Worm (Caenorhabditis elegans) whole organism, late embryonic: ENCODE results near the gene R160.6.

Experiments used
- K02D7.2 ChIP-seq: sonication (generic microtip); optimal IDR thresholded peaks from 2 replicates; lab custom pipeline; 2017; ENCODE audit warnings: mild to moderate bottlenecking, missing genetic modification characterization, missing compliant biosample characterization
- K09A11.1 ChIP-seq: sonication (generic microtip); optimal IDR thresholded peaks from 2 replicates; lab custom pipeline; 2017; ENCODE audit warnings: antibody characterized with exemption, mild to moderate bottlenecking, missing genetic modification characterization, missing compliant biosample characterization; ENCODE audit not compliant: insufficient read depth
- Y22D7AL.16 ChIP-seq: sonication (generic microtip); optimal IDR thresholded peaks from 2 replicates; lab custom pipeline; 2016; ENCODE audit warnings: missing genetic modification characterization, missing compliant biosample characterization
- ahr-1 ChIP-seq: sonication (generic microtip); optimal IDR thresholded peaks from 2 replicates; lab custom pipeline; 2016; ENCODE audit warnings: missing genetic modification characterization, missing compliant biosample characterization
- ama-1 ChIP-seq: fragments of 150-350 bp; optimal IDR thresholded peaks from 2 replicates; lab custom pipeline; 2014
- ceh-19 ChIP-seq: fragments of 200-800 bp; sonication (Bioruptor generic); optimal IDR thresholded peaks from 2 replicates; lab custom pipeline; 2018; ENCODE audit warnings: mild to moderate bottlenecking, missing genetic modification characterization, missing compliant biosample characterization
- ceh-2 ChIP-seq: sonication (generic microtip); optimal IDR thresholded peaks from 2 replicates; lab custom pipeline; 2016; ENCODE audit warnings: missing genotype, missing genetic modification characterization, missing compliant biosample characterization
- ceh-24 ChIP-seq: sonication (generic microtip); optimal IDR thresholded peaks from 2 replicates; lab custom pipeline; 2016; ENCODE audit warnings: mild to moderate bottlenecking, missing genetic modification characterization, missing compliant biosample characterization
- ceh-31 ChIP-seq: sonication (generic microtip); optimal IDR thresholded peaks from 2 replicates; lab custom pipeline; 2016; ENCODE audit warnings: missing genetic modification characterization, missing compliant biosample characterization
- ceh-34 ChIP-seq: sonication (generic microtip); optimal IDR thresholded peaks from 2 replicates; lab custom pipeline; 2016; ENCODE audit warnings: mild to moderate bottlenecking, missing genetic modification characterization, missing compliant biosample characterization
- ceh-48 ChIP-seq: sonication (generic microtip); optimal IDR thresholded peaks from 2 replicates; lab custom pipeline; 2016; ENCODE audit warnings: missing genetic modification characterization, inconsistent platforms, missing compliant biosample characterization
- ceh-6 ChIP-seq: fragments of 200-800 bp; sonication (Bioruptor generic); optimal IDR thresholded peaks from 2 replicates; lab custom pipeline; 2018; ENCODE audit warnings: mild to moderate bottlenecking, missing genetic modification characterization, missing compliant biosample characterization
- che-1 ChIP-seq: sonication (generic microtip); optimal IDR thresholded peaks from 2 replicates; lab custom pipeline; 2016; ENCODE audit warnings: mild to moderate bottlenecking, missing genetic modification characterization, missing compliant biosample characterization
- elt-2 ChIP-seq: sonication (generic microtip); optimal IDR thresholded peaks from 2 replicates; lab custom pipeline; 2016; ENCODE audit warnings: missing genetic modification reagents, missing genetic modification characterization, missing compliant biosample characterization
- eyg-1 ChIP-seq: sonication (generic microtip); optimal IDR thresholded peaks from 2 replicates; lab custom pipeline; 2016; ENCODE audit warnings: missing genotype, missing genetic modification characterization, missing compliant biosample characterization
- fax-1 ChIP-seq: sonication (generic microtip); optimal IDR thresholded peaks from 2 replicates; lab custom pipeline; 2016; ENCODE audit warnings: missing genotype, missing genetic modification characterization, missing compliant biosample characterization
- fkh-6 ChIP-seq: sonication (generic microtip); optimal IDR thresholded peaks from 2 replicates; lab custom pipeline; 2016; ENCODE audit warnings: missing genetic modification characterization, missing compliant biosample characterization
- hlh-13 ChIP-seq: fragments of 200-800 bp; sonication (Bioruptor generic); optimal IDR thresholded peaks from 2 replicates; lab custom pipeline; 2018; ENCODE audit warnings: mild to moderate bottlenecking, missing genetic modification characterization, missing compliant biosample characterization
- hlh-30 ChIP-seq: sonication (generic microtip); optimal IDR thresholded peaks from 2 replicates; lab custom pipeline; 2017; ENCODE audit warnings: antibody characterized with exemption, missing genetic modification characterization, missing compliant biosample characterization; ENCODE audit not compliant: insufficient read depth
- hlh-6 ChIP-seq: sonication (generic microtip); optimal IDR thresholded peaks from 2 replicates; lab custom pipeline; 2016; ENCODE audit warnings: missing genotype, missing genetic modification characterization, missing compliant biosample characterization
- hlh-8 ChIP-seq: sonication (generic microtip); optimal IDR thresholded peaks from 2 replicates; lab custom pipeline; 2016; ENCODE audit warnings: missing genotype, missing genetic modification characterization, missing compliant biosample characterization
- lim-6 ChIP-seq: sonication (generic microtip); optimal IDR thresholded peaks from 2 replicates; lab custom pipeline; 2016; ENCODE audit warnings: missing genetic modification characterization, missing compliant biosample characterization
- lin-11 ChIP-seq: fragments of 200-800 bp; sonication (Bioruptor generic); optimal IDR thresholded peaks from 2 replicates; lab custom pipeline; 2018; ENCODE audit warnings: mild to moderate bottlenecking, missing genetic modification characterization, missing compliant biosample characterization
- madf-2 ChIP-seq: sonication (generic microtip); optimal IDR thresholded peaks from 2 replicates; lab custom pipeline; 2017; ENCODE audit warnings: missing genetic modification characterization, missing compliant biosample characterization
- mec-3 ChIP-seq: sonication (generic microtip); optimal IDR thresholded peaks from 2 replicates; lab custom pipeline; 2016; ENCODE audit warnings: borderline replicate concordance, missing genetic modification characterization, missing compliant biosample characterization
- nfya-1 ChIP-seq: sonication (generic microtip); optimal IDR thresholded peaks from 2 replicates; lab custom pipeline; 2017; ENCODE audit warnings: missing genetic modification characterization, mild to moderate bottlenecking, missing compliant biosample characterization, antibody characterized with exemption, moderate library complexity
- nhr-11 ChIP-seq: fragments of 150-350 bp; optimal IDR thresholded peaks from 2 replicates; lab custom pipeline; 2014; ENCODE audit warnings: missing biosample characterization, missing genetic modification characterization
- nhr-232 ChIP-seq: sonication (generic microtip); optimal IDR thresholded peaks from 2 replicates; lab custom pipeline; 2016; ENCODE audit warnings: missing genetic modification characterization, missing compliant biosample characterization
- npax-4 ChIP-seq: sonication (generic microtip); optimal IDR thresholded peaks from 2 replicates; lab custom pipeline; 2016; ENCODE audit warnings: missing genetic modification characterization, missing compliant biosample characterization
- pat-9 ChIP-seq: fragments of 200-800 bp; sonication (Bioruptor generic); optimal IDR thresholded peaks from 2 replicates; lab custom pipeline; 2018; ENCODE audit warnings: mild to moderate bottlenecking, missing genetic modification characterization, moderate library complexity, missing compliant biosample characterization
- pha-4 ChIP-seq: fragments of 150-350 bp; optimal IDR thresholded peaks from 2 replicates; lab custom pipeline; 2018; ENCODE audit warnings: missing biosample characterization, missing genetic modification reagents, missing genetic modification characterization
- pqm-1 ChIP-seq: sonication (generic microtip); optimal IDR thresholded peaks from 2 replicates; lab custom pipeline; 2016; ENCODE audit warnings: missing genetic modification characterization, missing compliant biosample characterization
- rnt-1 ChIP-seq: sonication (generic microtip); optimal IDR thresholded peaks from 2 replicates; lab custom pipeline; 2016; ENCODE audit warnings: missing genetic modification characterization, missing compliant biosample characterization
- sdc-2 ChIP-seq: sonication (generic microtip); optimal IDR thresholded peaks from 2 replicates; lab custom pipeline; 2016; ENCODE audit warnings: missing genotype, missing genetic modification characterization, missing compliant biosample characterization
- tbx-2 ChIP-seq: sonication (generic microtip); optimal IDR thresholded peaks from 2 replicates; lab custom pipeline; 2016; ENCODE audit warnings: missing genetic modification characterization, missing compliant biosample characterization
- tbx-7 ChIP-seq: sonication (generic microtip); optimal IDR thresholded peaks from 2 replicates; lab custom pipeline; 2016; ENCODE audit warnings: missing genotype, missing genetic modification characterization, missing compliant biosample characterization
- ttx-3 ChIP-seq: sonication (generic microtip); optimal IDR thresholded peaks from 2 replicates; lab custom pipeline; 2016; ENCODE audit warnings: missing genetic modification reagents, missing genetic modification characterization, missing compliant biosample characterization
- unc-3 ChIP-seq, 2 experiments: fragments of 200-800 bp in 1 of 2; sonication (Bioruptor generic) in 1 of 2; sonication (generic microtip) in 1 of 2; conservative IDR thresholded peaks in 1 of 2; optimal IDR thresholded peaks in 1 of 2; 2 replicates each; pipeline versions ENCODE4 v1.3.6 to Lab custom; 2016 to 2022; ENCODE audit warnings: missing compliant biosample characterization in 2 of 2, missing genetic modification characterization in 2 of 2, missing genetic modification reagents in 1 of 2
- unc-42 ChIP-seq: sonication (generic microtip); optimal IDR thresholded peaks from 2 replicates; lab custom pipeline; 2016; ENCODE audit warnings: missing genotype, missing genetic modification characterization, missing compliant biosample characterization
- unc-86 ChIP-seq: sonication (generic microtip); optimal IDR thresholded peaks from 2 replicates; lab custom pipeline; 2016; ENCODE audit warnings: missing genetic modification characterization, missing compliant biosample characterization
- ztf-16 ChIP-seq: sonication (generic microtip); optimal IDR thresholded peaks from 2 replicates; lab custom pipeline; 2017; ENCODE audit warnings: missing genetic modification characterization, missing compliant biosample characterization

R160.6 gene

DNA sequence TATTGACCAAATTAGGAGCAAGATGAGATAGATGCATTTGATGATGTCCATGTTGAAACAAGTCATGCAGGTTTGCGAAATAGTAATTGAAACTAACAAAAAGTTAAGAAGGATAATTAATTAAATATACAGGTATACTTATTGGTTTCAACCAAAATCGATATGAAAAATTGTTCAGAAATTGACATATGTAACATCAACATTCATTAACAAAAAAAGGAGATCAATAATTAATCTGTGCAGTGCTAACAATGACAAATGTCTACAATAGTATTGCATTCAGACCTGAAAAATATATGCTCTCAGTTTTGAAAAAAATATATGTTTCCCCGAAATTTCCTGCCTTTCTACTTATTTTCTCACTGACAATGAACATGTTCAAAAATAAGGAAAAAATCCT lies 4.2 kb downstream of the R160.6 start, which contains the start of gene R160.4:
Gene R160.4 (minus strand): TSS at position 101 of the 400 bp plus-strand sequence.
- TF ChIP-seq ceh-24, result no peak
- TF ChIP-seq sdc-2 (tag; lab: Kevin White, UChicago), result no peak
- no peak for TF ChIP-seq nhr-232 (tag; lab: Kevin White, UChicago)
- TF ChIP-seq pha-4 (tag; lab: Kevin White, UChicago), result no peak
- TF ChIP-seq madf-2 (tag; lab: Kevin White, UChicago), result no peak
- TF ChIP-seq unc-86 (tag; lab: Kevin White, UChicago), result no peak
- TF ChIP-seq nfya-1, result no peak
- TF ChIP-seq ceh-19 (GFP tag; lab: Kevin White, UChicago), result no peak
- no peak for TF ChIP-seq unc-42 (tag; lab: Kevin White, UChicago)
- TF ChIP-seq tbx-7 (tag; lab: Kevin White, UChicago), result no peak
- TF ChIP-seq ceh-31 (tag; lab: Kevin White, UChicago), result no peak
- TF ChIP-seq Y22D7AL.16 (tag; lab: Kevin White, UChicago), result no peak
- TF ChIP-seq ceh-48, result no peak
- TF ChIP-seq ceh-34 (tag; lab: Kevin White, UChicago), result no peak
- TF ChIP-seq eyg-1, result no peak
- TF ChIP-seq pqm-1 (tag; lab: Kevin White, UChicago), result no peak
- TF ChIP-seq tbx-2 (tag; lab: Kevin White, UChicago), result no peak
- TF ChIP-seq che-1 (tag; lab: Kevin White, UChicago), result no peak
- TF ChIP-seq ahr-1 (tag; lab: Kevin White, UChicago), result no peak

DNA sequence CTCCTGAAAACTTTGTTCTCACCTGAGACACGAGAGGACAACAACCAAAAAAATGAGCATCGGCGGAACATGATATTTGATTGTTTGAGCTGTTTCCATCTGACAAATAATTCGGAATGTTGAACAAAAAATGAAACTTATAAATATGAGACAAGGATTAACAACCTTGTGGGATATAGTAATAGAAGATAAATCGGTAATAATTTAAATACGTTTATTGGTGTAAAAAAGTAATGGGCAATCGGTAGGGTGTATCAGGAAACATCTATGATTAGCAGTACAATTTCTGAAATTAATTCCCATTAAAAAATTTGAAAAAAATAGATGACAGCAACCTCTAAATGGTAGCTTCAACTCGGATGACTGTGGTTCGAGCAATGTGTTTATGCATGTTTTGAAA lies 5.6 kb downstream of the R160.6 start, which contains the start of gene R160.10:
Gene R160.10 (minus strand): TSS at position 101 of the 400 bp plus-strand sequence.
- TF ChIP-seq lim-6 (tag; lab: Kevin White, UChicago), result no peak
- no peak for TF ChIP-seq ceh-24
- no peak for TF ChIP-seq ceh-6
- no peak for TF ChIP-seq hlh-13 (GFP tag; lab: Kevin White, UChicago)
- TF ChIP-seq pat-9 (tag; lab: Kevin White, UChicago), result no peak
- TF ChIP-seq ceh-48, result no peak
- no peak for TF ChIP-seq K02D7.2 (tag; lab: Kevin White, UChicago)
- TF ChIP-seq hlh-8 (tag; lab: Kevin White, UChicago), result no peak
- no peak for TF ChIP-seq nfya-1
- no peak for TF ChIP-seq K09A11.1 (tag; lab: Kevin White, UChicago)
- no peak for TF ChIP-seq unc-86 (tag; lab: Kevin White, UChicago)
- TF ChIP-seq ceh-2 (tag; lab: Kevin White, UChicago), result no peak
- TF ChIP-seq rnt-1, result no peak
- no peak for TF ChIP-seq Y22D7AL.16 (tag; lab: Kevin White, UChicago)
- TF ChIP-seq nhr-11 (tag; lab: Kevin White, UChicago), result no peak
- TF ChIP-seq ama-1 (lab: Kevin White, UChicago), result no peak
- TF ChIP-seq unc-3 (GFP tag; conservative IDR thresholded peaks at IDR 0.05; lab: Robert Waterston, UW), result no peak
- no peak for TF ChIP-seq unc-3 (tag; optimal IDR thresholded peaks at IDR 0.05; lab: Kevin White, UChicago)
- TF ChIP-seq fax-1, result no peak
- TF ChIP-seq lin-11, result no peak

DNA sequence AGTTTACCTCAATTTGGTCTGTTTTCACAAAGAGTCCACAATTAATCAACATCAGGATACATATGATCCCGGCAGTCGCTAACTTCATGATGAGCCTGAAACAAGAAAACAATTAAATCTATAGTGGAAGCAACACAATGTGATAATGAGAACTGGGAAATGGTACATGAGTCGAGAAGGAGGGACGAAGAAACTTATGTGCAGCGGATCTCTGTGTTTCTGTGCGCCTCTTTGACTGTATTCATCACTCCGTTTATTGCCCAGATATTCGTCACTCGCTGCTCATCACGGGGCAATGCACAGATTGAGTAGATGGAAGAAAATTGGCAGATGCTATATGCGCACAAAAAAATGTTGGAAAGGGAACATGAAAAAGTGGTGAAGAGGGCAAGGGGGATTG lies 6.8 kb downstream of the R160.6 start, which contains the start of gene R160.3:
Gene R160.3 (minus strand): TSS at position 101 of the 400 bp plus-strand sequence.
- TF ChIP-seq ceh-31 (tag; lab: Kevin White, UChicago) (no peak), unc-86 (tag; lab: Kevin White, UChicago) (no peak), ceh-19 (GFP tag; lab: Kevin White, UChicago) (no peak), hlh-6 (tag; lab: Kevin White, UChicago) (no peak), Y22D7AL.16 (tag; lab: Kevin White, UChicago) (no peak), npax-4 (tag; lab: Kevin White, UChicago) (no peak), ztf-16 (tag; lab: Kevin White, UChicago) (no peak), mec-3 (tag; lab: Kevin White, UChicago) (no peak), che-1 (tag; lab: Kevin White, UChicago) (no peak), hlh-8 (tag; lab: Kevin White, UChicago) (no peak), rnt-1 (no peak), nhr-232 (tag; lab: Kevin White, UChicago) (no peak), hlh-30 (tag; lab: Kevin White, UChicago) (no peak), ttx-3 (tag; lab: Kevin White, UChicago) (no peak), fkh-6 (tag; lab: Kevin White, UChicago) (no peak), ceh-48 (no peak), ama-1 (lab: Kevin White, UChicago) (no peak), elt-2 (tag; lab: Kevin White, UChicago) (no peak)
